Worm (Caenorhabditis elegans): ENCODE results near the gene F20B6.5.

DNA sequence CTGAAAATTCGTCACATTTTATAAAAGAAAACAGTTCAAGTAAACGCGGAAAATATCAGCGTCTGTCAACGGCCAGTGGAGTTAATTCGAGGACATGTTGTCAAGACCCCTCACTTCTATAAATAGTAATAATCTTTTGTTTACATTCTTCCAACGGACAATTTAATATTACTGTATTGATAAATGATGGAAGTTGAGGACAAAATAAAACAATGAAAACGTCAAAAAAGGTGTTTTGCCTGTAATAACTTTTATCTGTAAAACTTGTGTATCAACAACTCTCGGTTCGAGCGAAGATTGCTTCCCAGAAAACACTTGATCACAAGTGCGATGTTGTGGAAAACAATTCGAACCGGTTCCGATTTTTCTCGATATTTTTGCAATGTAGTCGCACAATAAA lies 48.7 kb upstream of the F20B6.5 start:
- TF ChIP-seq somi-1 (GFP tag; optimal IDR thresholded peaks at IDR 0.05) (no peak), nhr-179 (tag; optimal IDR thresholded peaks at IDR 0.05) (no peak), atf-7 (tag; optimal IDR thresholded peaks at IDR 0.05) (no peak), ama-1 (optimal IDR thresholded peaks at IDR 0.05) (no peak), ama-1 (GFP tag; optimal IDR thresholded peaks at IDR 0.05) (no peak), mel-28 (tag; optimal IDR thresholded peaks at IDR 0.05; ENCODE audit: borderline replicate concordance) (no peak), egrh-3 (GFP tag; IDR thresholded peaks at IDR 0.05) (no peak), tbx-9 (tag; optimal IDR thresholded peaks at IDR 0.05; ENCODE audit: borderline replicate concordance) (no peak), efl-1 (GFP tag; optimal IDR thresholded peaks at IDR 0.05) (no peak), repo-1 (tag; optimal IDR thresholded peaks at IDR 0.05) (no peak), snpc-4 (GFP tag; optimal IDR thresholded peaks at IDR 0.05) (no peak), snpc-4 (tag; optimal IDR thresholded peaks at IDR 0.05) (no peak), nhr-90 (tag; optimal IDR thresholded peaks at IDR 0.05) (no peak), gei-17 (GFP tag; optimal IDR thresholded peaks at IDR 0.05) (no peak)

Data from whole organism, young adult.